2 worm cellular contexts compared by ENCODE assay signal in the genomic region with DNA sequence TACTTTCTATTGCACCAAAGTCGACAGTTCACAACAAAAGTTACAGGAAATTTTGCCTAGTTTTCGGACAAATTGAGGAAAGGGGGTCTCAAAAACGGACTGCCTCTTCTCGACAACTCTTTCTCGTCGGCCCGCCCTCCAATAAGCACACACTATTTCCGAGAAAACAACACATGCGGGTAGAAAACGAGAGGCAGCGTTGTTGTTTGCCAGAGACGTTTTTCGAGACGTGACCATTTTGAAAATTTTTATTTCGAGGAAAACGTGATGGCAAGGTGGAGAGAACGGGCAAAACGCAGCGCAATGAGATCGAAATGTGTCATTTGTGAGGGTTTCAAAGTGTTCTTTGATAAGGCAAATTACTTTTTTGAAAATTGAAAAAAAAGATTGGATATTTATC.
TF ChIP-seq lines count a peak whose summit lies in the region.

No protein-coding gene starts in this region.

TF ChIP-seq in whole organism, L1 larva, 84 proteins besides CTCF, POLR2A, EP300 and RAD21 (continued from another document):
- TF ChIP-seq zip-4 (GFP tag; optimal IDR thresholded peaks at IDR 0.05; lab: Kevin White, UChicago): no peak

TF ChIP-seq in whole organism, L4 larva, 104 proteins besides CTCF, POLR2A, EP300 and RAD21 (continued from another document):
- TF ChIP-seq hif-1 (tag; optimal IDR thresholded peaks at IDR 0.05; lab: Kevin White, UChicago): peak in 1 of 2 experiments; percentile 78
- TF ChIP-seq zip-11 (GFP tag; IDR thresholded peaks at IDR 0.05; lab: Robert Waterston, UW): no peak
- no peak for TF ChIP-seq ceh-28 (tag; optimal IDR thresholded peaks at IDR 0.05; lab: Kevin White, UChicago)
- no peak for TF ChIP-seq daf-12 (tag; optimal IDR thresholded peaks at IDR 0.05; lab: Kevin White, UChicago)
- no peak for TF ChIP-seq lin-29 (GFP tag; IDR thresholded peaks at IDR 0.05; lab: Robert Waterston, UW)
- no peak for TF ChIP-seq R02D3.7 (tag; optimal IDR thresholded peaks at IDR 0.05; lab: Kevin White, UChicago)
- TF ChIP-seq tra-1 (GFP tag; IDR thresholded peaks at IDR 0.05; lab: Robert Waterston, UW): no peak
